Worm (Caenorhabditis elegans): ENCODE data around the gene mans-3.

ce11 chrX:5119246-5119645 lies 45.9 kb upstream of the mans-3 start:
- TF ChIP-seq nhr-28 (tag; optimal IDR thresholded peaks at IDR 0.05) = peak; percentile 64
- TF ChIP-seq ama-1 (optimal IDR thresholded peaks at IDR 0.05) = no peak
- peak in 1 of 2 experiments; percentile 8 for TF ChIP-seq unc-62 (GFP tag; optimal IDR thresholded peaks at IDR 0.05 in 1 of 2)
- TF ChIP-seq unc-62 (tag; optimal IDR thresholded peaks at IDR 0.05) = no peak
- TF ChIP-seq rbr-2 (tag; optimal IDR thresholded peaks at IDR 0.05) = peak; percentile 40
- no peak for TF ChIP-seq nhr-237 (tag; optimal IDR thresholded peaks at IDR 0.05)
- no peak for TF ChIP-seq unc-39 (tag; optimal IDR thresholded peaks at IDR 0.05)
- no peak for TF ChIP-seq fkh-10 (GFP tag; optimal IDR thresholded peaks at IDR 0.05)
- no peak for TF ChIP-seq mxl-2 (GFP tag; conservative IDR thresholded peaks at IDR 0.05)
- peak; percentile 65; the same call in 1 of the 2 replicates for TF ChIP-seq egl-43 (GFP tag; IDR thresholded peaks at IDR 0.05)
- TF ChIP-seq nhr-25 (tag; optimal IDR thresholded peaks at IDR 0.05; ENCODE audit: borderline replicate concordance, insufficient read depth) = peak; percentile 17

All from whole organism, L4 larva.